Worm (Caenorhabditis elegans) whole organism, L2 larva: ENCODE measurements around the gene irg-1.

ENCODE experiments used
- mab-5 ChIP-seq: fragments of 150-350 bp; optimal IDR thresholded peaks from 2 replicates; lab custom pipeline; 2014; ENCODE audit warnings: missing biosample characterization, missing genetic modification characterization
- nhr-23 ChIP-seq: fragments of 150-350 bp; optimal IDR thresholded peaks from 2 replicates; lab custom pipeline; 2014; ENCODE audit warnings: missing biosample characterization, missing genetic modification reagents, missing genetic modification characterization
- nhr-237 ChIP-seq: fragments of 150-350 bp; optimal IDR thresholded peaks from 2 replicates; lab custom pipeline; 2014; ENCODE audit warnings: missing biosample characterization, missing genetic modification characterization
- nhr-77 ChIP-seq: fragments of 150-350 bp; optimal IDR thresholded peaks from 2 replicates; lab custom pipeline; 2014; ENCODE audit warnings: missing biosample characterization, missing genetic modification characterization
- snpc-4 ChIP-seq: fragments of 150-350 bp; optimal IDR thresholded peaks from 2 replicates; lab custom pipeline; 2014; ENCODE audit warnings: missing biosample characterization, missing genetic modification characterization
- zag-1 ChIP-seq: fragments of 150-350 bp; optimal IDR thresholded peaks from 2 replicates; lab custom pipeline; 2014; ENCODE audit warnings: missing biosample characterization, missing genetic modification characterization

DNA sequence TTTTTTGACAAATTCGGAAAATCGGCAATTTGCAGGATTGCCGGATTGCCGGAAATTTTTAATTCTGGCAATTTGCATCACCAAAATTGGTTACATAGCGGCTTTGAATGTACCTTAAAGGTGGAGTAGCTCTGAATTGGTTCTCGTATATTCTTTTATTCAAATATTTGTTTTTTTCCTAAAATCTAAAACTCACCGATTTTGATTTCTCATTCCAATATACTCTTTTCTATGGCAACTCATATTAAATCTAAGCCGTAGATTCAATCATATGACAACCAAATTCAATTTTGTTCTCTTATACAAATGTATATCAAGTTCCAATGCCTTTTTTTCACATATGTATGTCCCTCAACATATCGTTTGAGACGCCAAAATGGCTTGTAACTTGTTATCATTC, 26.2 kb downstream of the irg-1 start, which contains the start of gene sri-21:
- no peak for TF ChIP-seq zag-1 (tag; lab: Kevin White, UChicago)
- no peak for TF ChIP-seq snpc-4 (tag; lab: Kevin White, UChicago)
- no peak for TF ChIP-seq mab-5 (tag; lab: Kevin White, UChicago)
- no peak for TF ChIP-seq nhr-77 (tag; lab: Kevin White, UChicago)
- TF ChIP-seq nhr-23 (tag; lab: Kevin White, UChicago), result no peak
- no peak for TF ChIP-seq nhr-237 (tag; lab: Kevin White, UChicago)
